Worm (Caenorhabditis elegans): Measurements from ENCODE around the gene F58H1.7.

- TF ChIP-seq ama-1 (optimal IDR thresholded peaks at IDR 0.05) (no peak), ama-1 (GFP tag; optimal IDR thresholded peaks at IDR 0.05) (no peak), egrh-3 (GFP tag; IDR thresholded peaks at IDR 0.05) (no peak), fkh-3 (tag; optimal IDR thresholded peaks at IDR 0.05) (no peak), unc-62 (GFP tag; optimal IDR thresholded peaks at IDR 0.05) (no peak), nfya-1 (tag; optimal IDR thresholded peaks at IDR 0.05; ENCODE audit: borderline replicate concordance, insufficient read depth) (no peak)
Observed at ce11 chrV:11955617-11956016, 9.0 kb downstream of the F58H1.7 start.
